Worm (Caenorhabditis elegans): Measurements from ENCODE around the gene B0464.9.

Gene B0464.9

ce11 chrIII:9511055-9511520 is 45.5 kb downstream of the B0464.9 start, which contains the start of gene F55H2.5:
Gene F55H2.5, plus strand, starts transcription at chrIII:9511470.
- TF ChIP-seq W03F9.2 (tag; optimal IDR thresholded peaks at IDR 0.05): no peak
- no peak for TF ChIP-seq dao-5 (tag; optimal IDR thresholded peaks at IDR 0.05)
- no peak for TF ChIP-seq him-1 (tag; optimal IDR thresholded peaks at IDR 0.05)

ce11 chrIII:9511660-9512059 is 46.1 kb downstream of the B0464.9 start:
- TF ChIP-seq W03F9.2 (tag; optimal IDR thresholded peaks at IDR 0.05) (no peak), him-1 (tag; optimal IDR thresholded peaks at IDR 0.05) (no peak), dao-5 (tag; optimal IDR thresholded peaks at IDR 0.05) (no peak)

DNA sequence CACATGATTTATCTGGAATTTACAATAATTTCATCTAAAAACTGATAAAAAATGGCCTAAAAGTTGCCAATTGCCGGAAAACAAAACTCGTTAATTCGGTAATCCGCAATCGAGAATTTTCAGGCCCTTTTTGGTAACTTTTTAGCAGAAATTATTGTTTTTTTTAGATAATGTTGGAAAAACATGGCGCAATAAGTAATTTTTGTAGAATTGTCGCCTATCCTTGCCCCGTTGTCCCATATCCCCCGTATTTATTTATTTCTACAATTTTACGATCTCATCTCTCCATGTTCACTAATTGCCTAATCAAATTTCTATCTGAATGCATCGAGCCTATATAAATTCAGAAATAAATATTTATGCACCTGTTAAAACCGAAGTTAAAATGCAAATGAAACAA is 47.4 kb downstream of the B0464.9 start:
- TF ChIP-seq him-1 (tag; optimal IDR thresholded peaks at IDR 0.05): no peak
- TF ChIP-seq W03F9.2 (tag; optimal IDR thresholded peaks at IDR 0.05): no peak
- no peak for TF ChIP-seq dao-5 (tag; optimal IDR thresholded peaks at IDR 0.05)

DNA sequence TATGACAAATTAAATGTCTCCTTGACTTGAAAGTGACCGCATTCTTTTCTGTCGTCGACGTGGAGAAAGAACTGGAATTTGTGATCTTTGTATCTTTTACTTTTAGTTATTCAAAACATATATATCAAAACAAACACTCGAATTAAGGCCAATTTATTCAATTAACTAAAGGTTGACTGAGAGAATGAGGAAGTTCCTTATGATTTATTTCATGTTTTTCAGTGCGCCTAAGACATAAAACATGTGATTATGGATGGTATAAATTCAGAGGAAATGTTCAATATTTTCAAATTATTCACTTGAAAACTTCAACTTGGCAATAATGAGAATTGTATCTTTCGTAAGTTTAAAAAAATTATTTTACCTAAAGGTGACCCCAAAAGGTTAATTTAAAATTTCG is 48.0 kb downstream of the B0464.9 start, which contains the start of gene F55H2.8:
TSS of gene F55H2.8 (plus strand) at position 301 of the 400 bp plus-strand sequence.
- no peak for TF ChIP-seq W03F9.2 (tag; optimal IDR thresholded peaks at IDR 0.05)
- no peak for TF ChIP-seq dao-5 (tag; optimal IDR thresholded peaks at IDR 0.05)
- no peak for TF ChIP-seq him-1 (tag; optimal IDR thresholded peaks at IDR 0.05)

DNA sequence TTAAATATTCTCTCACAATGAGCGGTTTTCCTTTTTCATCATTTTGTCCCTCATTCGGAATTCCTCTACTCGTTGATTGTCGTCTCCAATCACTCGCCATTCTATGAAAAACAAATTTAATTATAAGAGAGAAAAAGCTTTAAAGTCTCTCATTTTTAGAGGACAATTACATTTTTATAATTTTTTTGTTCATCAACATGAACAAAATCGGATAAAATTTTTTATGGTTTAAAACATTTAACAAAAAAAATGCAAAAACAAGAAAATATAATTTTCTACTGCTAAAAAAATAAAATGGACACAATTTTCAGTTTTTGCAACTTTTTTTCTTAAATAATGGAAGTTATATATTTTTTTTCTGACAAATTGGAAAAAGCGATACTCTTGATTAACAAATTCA is 50.6 kb downstream of the B0464.9 start, which contains the start of gene F55H2.7:
TSS of gene F55H2.7 (minus strand) at position 101 of the 400 bp plus-strand sequence.
- TF ChIP-seq him-1 (tag; optimal IDR thresholded peaks at IDR 0.05) (no peak), W03F9.2 (tag; optimal IDR thresholded peaks at IDR 0.05) (no peak), dao-5 (tag; optimal IDR thresholded peaks at IDR 0.05) (no peak)

Data from whole organism, L4/young adult.